Fruit fly (Drosophila melanogaster): ENCODE data around the gene CG7992.

Gene CG7992

DNA sequence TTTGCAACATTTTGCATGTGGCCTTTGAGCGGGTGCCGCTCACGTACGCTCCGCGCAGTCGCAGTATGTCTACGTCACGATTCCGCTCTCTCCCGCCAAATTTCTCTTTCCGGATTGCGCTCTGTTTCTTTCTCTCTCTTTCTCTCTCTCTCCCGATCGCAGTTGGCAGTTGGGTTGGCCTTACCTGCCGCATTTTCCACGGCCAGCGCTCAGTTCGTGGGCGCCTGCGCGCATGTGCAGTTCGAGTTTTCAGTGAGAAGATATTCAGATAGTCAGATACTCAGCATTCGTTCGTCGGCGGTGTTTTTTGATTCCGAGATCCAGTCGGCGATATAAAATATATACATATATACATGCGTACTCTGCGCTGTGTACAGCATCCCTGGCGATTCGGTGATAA lies 26.6 kb downstream of the CG7992 start, which contains the start of gene CG7884:
CG7884 (plus strand) TSS at position 208 of the 400 bp plus-strand sequence.
- TF ChIP-seq NfI (GFP tag; optimal IDR thresholded peaks at IDR 0.05) (no peak), BEAF-32 (GFP tag; optimal IDR thresholded peaks at IDR 0.05) (no peak), Stat92E (GFP tag; optimal IDR thresholded peaks at IDR 0.05) (no peak), pb (GFP tag; optimal IDR thresholded peaks at IDR 0.05) (no peak), CG17829 (tag; optimal IDR thresholded peaks at IDR 0.05) (peak; percentile 7), bowl (GFP tag; IDR thresholded peaks at IDR 0.05) (no peak), CG1233 (GFP tag; optimal IDR thresholded peaks at IDR 0.05) (no peak), nom (GFP tag; optimal IDR thresholded peaks at IDR 0.05) (peak; percentile 24), ara (GFP tag; IDR thresholded peaks at IDR 0.05) (0 out of 2 replicates have a peak, but pooled peaks have one; percentile 14), CG1832 (GFP tag; optimal IDR thresholded peaks at IDR 0.05) (peak; percentile 40), D19B (GFP tag; optimal IDR thresholded peaks at IDR 0.05) (no peak), Med (GFP tag) (peak; percentile 39), zfh1 (GFP tag; IDR thresholded peaks at IDR 0.05) (0 out of 3 replicates have a peak, but pooled peaks have one; percentile 38), corto (GFP tag; optimal IDR thresholded peaks at IDR 0.05) (no peak), CG7963 (GFP tag; IDR thresholded peaks at IDR 0.05; ENCODE audit: partially characterized antibody) (0 out of 3 replicates have a peak, but pooled peaks have one; percentile 5), Deaf1 (tag; optimal IDR thresholded peaks at IDR 0.05) (peak; percentile 7), Xrp1 (GFP tag; IDR thresholded peaks at IDR 0.05) (0 out of 2 replicates have a peak, but pooled peaks have one; percentile 23), vvl (GFP tag; IDR thresholded peaks at IDR 0.05) (peak; percentile 19; the same call in 1 of the 2 replicates), sens (GFP tag) (peak; percentile 73), Dll (GFP tag; IDR thresholded peaks at IDR 0.05; ENCODE audit: partially characterized antibody) (peak; percentile 43; the same call in 1 of the 4 replicates), Optix (GFP tag; IDR thresholded peaks at IDR 0.05) (0 out of 3 replicates have a peak, but pooled peaks have one; percentile 12), HLH4C (GFP tag; IDR thresholded peaks at IDR 0.05; ENCODE audit: partially characterized antibody) (0 out of 3 replicates have a peak, but pooled peaks have one; percentile 9), CG14860 (GFP tag; IDR thresholded peaks at IDR 0.05; ENCODE audit: partially characterized antibody) (0 out of 3 replicates have a peak, but pooled peaks have one; percentile 11), al (GFP tag; IDR thresholded peaks at IDR 0.05) (no peak), chm (GFP tag; IDR thresholded peaks at IDR 0.05) (no peak), Trl (optimal IDR thresholded peaks at IDR 0.05) (peak; percentile 29 to 91), Trl (GFP tag; optimal IDR thresholded peaks at IDR 0.05) (no peak), lola (GFP tag; optimal IDR thresholded peaks at IDR 0.05) (no peak), CG2199 (GFP tag; IDR thresholded peaks at IDR 0.05) (0 out of 3 replicates have a peak, but pooled peaks have one; percentile 53), CG15479 (GFP tag; optimal IDR thresholded peaks at IDR 0.05) (peak; percentile 96), HLHmδ (GFP tag; optimal IDR thresholded peaks at IDR 0.05) (peak; percentile 27), kni (GFP tag; optimal IDR thresholded peaks at IDR 0.05) (no peak), CG5180 (GFP tag; optimal IDR thresholded peaks at IDR 0.05) (no peak), sd (tag; optimal IDR thresholded peaks at IDR 0.05) (no peak), chinmo (GFP tag; IDR thresholded peaks at IDR 0.05; ENCODE audit: partially characterized antibody) (no peak), gt (GFP tag; IDR thresholded peaks at IDR 0.05) (no peak), mld (GFP tag; IDR thresholded peaks at IDR 0.05; ENCODE audit: partially characterized antibody) (no peak), Dad (GFP tag; optimal IDR thresholded peaks at IDR 0.05) (no peak), CG34422 (GFP tag; IDR thresholded peaks at IDR 0.05) (0 out of 3 replicates have a peak, but pooled peaks have one; percentile 56), Eip74EF (GFP tag; optimal IDR thresholded peaks at IDR 0.05) (peak in 1 of 2 experiments; percentile 1), sna (GFP tag; IDR thresholded peaks at IDR 0.05; ENCODE audit: partially characterized antibody) (no peak), ham (GFP tag; IDR thresholded peaks at IDR 0.05) (no peak), Blimp-1 (GFP tag; optimal IDR thresholded peaks at IDR 0.05) (peak; percentile 14), CrebB (tag; optimal IDR thresholded peaks at IDR 0.05) (no peak), E2f1 (GFP tag; IDR thresholded peaks at IDR 0.05) (peak; percentile 40; the same call in 1 of the 2 replicates), Jarid2 (GFP tag; optimal IDR thresholded peaks at IDR 0.05) (peak; percentile 64), CG1603 (tag; optimal IDR thresholded peaks at IDR 0.05) (no peak), grn (GFP tag; optimal IDR thresholded peaks at IDR 0.05) (peak; percentile 49)
